Worm (Caenorhabditis elegans) whole organism, late embryonic: ENCODE measurements around the gene C14C6.2.

Experiments used
- C08G9.2 ChIP-seq: sonication (generic microtip); optimal IDR thresholded peaks from 2 replicates; lab custom pipeline; 2016; ENCODE audit warnings: mild to moderate bottlenecking, missing genetic modification characterization, moderate library complexity, missing compliant biosample characterization
- C38D4.7 ChIP-seq: fragments of 200-800 bp; sonication (Bioruptor generic); optimal IDR thresholded peaks from 2 replicates; lab custom pipeline; 2018; ENCODE audit warnings: mild to moderate bottlenecking, missing genetic modification characterization, moderate library complexity, missing compliant biosample characterization
- T23F11.4 ChIP-seq: fragments of 200-800 bp; sonication (Bioruptor generic); optimal IDR thresholded peaks from 2 replicates; lab custom pipeline; 2018; ENCODE audit warnings: mild to moderate bottlenecking, missing genetic modification characterization, missing compliant biosample characterization
- ama-1 ChIP-seq: fragments of 150-350 bp; optimal IDR thresholded peaks from 2 replicates; lab custom pipeline; 2014
- ceh-24 ChIP-seq: sonication (generic microtip); optimal IDR thresholded peaks from 2 replicates; lab custom pipeline; 2016; ENCODE audit warnings: mild to moderate bottlenecking, missing genetic modification characterization, missing compliant biosample characterization
- ceh-31 ChIP-seq: sonication (generic microtip); optimal IDR thresholded peaks from 2 replicates; lab custom pipeline; 2016; ENCODE audit warnings: missing genetic modification characterization, missing compliant biosample characterization
- ceh-34 ChIP-seq: sonication (generic microtip); optimal IDR thresholded peaks from 2 replicates; lab custom pipeline; 2016; ENCODE audit warnings: mild to moderate bottlenecking, missing genetic modification characterization, missing compliant biosample characterization
- ceh-45 ChIP-seq: fragments of 200-800 bp; sonication (Bioruptor generic); IDR thresholded peaks from 2 replicates; pipeline ENCODE4 v1.3.6; 2022; ENCODE audit warnings: missing genetic modification reagents, missing genetic modification characterization, missing compliant biosample characterization
- ceh-6 ChIP-seq: fragments of 200-800 bp; sonication (Bioruptor generic); optimal IDR thresholded peaks from 2 replicates; lab custom pipeline; 2018; ENCODE audit warnings: mild to moderate bottlenecking, missing genetic modification characterization, missing compliant biosample characterization
- ceh-9 ChIP-seq: sonication (generic microtip); optimal IDR thresholded peaks from 2 replicates; lab custom pipeline; 2016; ENCODE audit warnings: mild to moderate bottlenecking, missing genetic modification characterization, inconsistent platforms, missing compliant biosample characterization
- dmd-4 ChIP-seq: sonication (generic microtip); optimal IDR thresholded peaks from 2 replicates; lab custom pipeline; 2016; ENCODE audit warnings: borderline replicate concordance, missing genetic modification characterization, missing compliant biosample characterization
- elt-2 ChIP-seq: sonication (generic microtip); optimal IDR thresholded peaks from 2 replicates; lab custom pipeline; 2016; ENCODE audit warnings: missing genetic modification reagents, missing genetic modification characterization, missing compliant biosample characterization
- ets-4 ChIP-seq: sonication (generic microtip); optimal IDR thresholded peaks from 2 replicates; lab custom pipeline; 2016; ENCODE audit warnings: missing genetic modification characterization, missing compliant biosample characterization
- eyg-1 ChIP-seq: sonication (generic microtip); optimal IDR thresholded peaks from 2 replicates; lab custom pipeline; 2016; ENCODE audit warnings: missing genotype, missing genetic modification characterization, missing compliant biosample characterization
- fkh-6 ChIP-seq: sonication (generic microtip); optimal IDR thresholded peaks from 2 replicates; lab custom pipeline; 2016; ENCODE audit warnings: missing genetic modification characterization, missing compliant biosample characterization
- hlh-15 ChIP-seq: sonication (generic microtip); optimal IDR thresholded peaks from 2 replicates; lab custom pipeline; 2016; ENCODE audit warnings: missing genetic modification characterization, missing compliant biosample characterization
- hlh-6 ChIP-seq: sonication (generic microtip); optimal IDR thresholded peaks from 2 replicates; lab custom pipeline; 2016; ENCODE audit warnings: missing genotype, missing genetic modification characterization, missing compliant biosample characterization
- hlh-8 ChIP-seq: sonication (generic microtip); optimal IDR thresholded peaks from 2 replicates; lab custom pipeline; 2016; ENCODE audit warnings: missing genotype, missing genetic modification characterization, missing compliant biosample characterization
- lin-11 ChIP-seq: fragments of 200-800 bp; sonication (Bioruptor generic); optimal IDR thresholded peaks from 2 replicates; lab custom pipeline; 2018; ENCODE audit warnings: mild to moderate bottlenecking, missing genetic modification characterization, missing compliant biosample characterization
- madf-2 ChIP-seq: sonication (generic microtip); optimal IDR thresholded peaks from 2 replicates; lab custom pipeline; 2017; ENCODE audit warnings: missing genetic modification characterization, missing compliant biosample characterization
- nfya-1 ChIP-seq: sonication (generic microtip); optimal IDR thresholded peaks from 2 replicates; lab custom pipeline; 2017; ENCODE audit warnings: missing genetic modification characterization, mild to moderate bottlenecking, missing compliant biosample characterization, antibody characterized with exemption, moderate library complexity
- nhr-232 ChIP-seq: sonication (generic microtip); optimal IDR thresholded peaks from 2 replicates; lab custom pipeline; 2016; ENCODE audit warnings: missing genetic modification characterization, missing compliant biosample characterization
- odd-2 ChIP-seq: sonication (generic microtip); optimal IDR thresholded peaks from 2 replicates; lab custom pipeline; 2017; ENCODE audit warnings: antibody characterized with exemption, mild to moderate bottlenecking, missing genetic modification characterization, missing compliant biosample characterization
- pag-3 ChIP-seq: sonication (generic microtip); optimal IDR thresholded peaks from 2 replicates; lab custom pipeline; 2016; ENCODE audit warnings: missing compliant biosample characterization, missing genetic modification characterization, borderline replicate concordance
- pax-1 ChIP-seq: fragments of 150-350 bp; optimal IDR thresholded peaks from 2 replicates; lab custom pipeline; 2014; ENCODE audit warnings: missing biosample characterization, missing genetic modification characterization
- pha-2 ChIP-seq: sonication (generic microtip); optimal IDR thresholded peaks from 2 replicates; lab custom pipeline; 2017; ENCODE audit warnings: mild to moderate bottlenecking, missing genetic modification characterization, missing compliant biosample characterization
- pha-4 ChIP-seq: fragments of 150-350 bp; optimal IDR thresholded peaks from 2 replicates; lab custom pipeline; 2018; ENCODE audit warnings: missing biosample characterization, missing genetic modification reagents, missing genetic modification characterization
- pqm-1 ChIP-seq: sonication (generic microtip); optimal IDR thresholded peaks from 2 replicates; lab custom pipeline; 2016; ENCODE audit warnings: missing genetic modification characterization, missing compliant biosample characterization
- pros-1 ChIP-seq: fragments of 150-350 bp; optimal IDR thresholded peaks from 2 replicates; lab custom pipeline; 2014; ENCODE audit warnings: missing biosample characterization, missing genetic modification reagents, missing genetic modification characterization
- sox-4 ChIP-seq: sonication (generic microtip); optimal IDR thresholded peaks from 2 replicates; lab custom pipeline; 2017; ENCODE audit warnings: mild to moderate bottlenecking, missing genetic modification characterization, inconsistent platforms, missing compliant biosample characterization
- tbx-2 ChIP-seq: sonication (generic microtip); optimal IDR thresholded peaks from 2 replicates; lab custom pipeline; 2016; ENCODE audit warnings: missing genetic modification characterization, missing compliant biosample characterization
- unc-3 ChIP-seq, 2 experiments: fragments of 200-800 bp in 1 of 2; sonication (Bioruptor generic) in 1 of 2; sonication (generic microtip) in 1 of 2; conservative IDR thresholded peaks in 1 of 2; optimal IDR thresholded peaks in 1 of 2; 2 replicates each; pipeline versions ENCODE4 v1.3.6 to Lab custom; 2016 to 2022; ENCODE audit warnings: missing compliant biosample characterization in 2 of 2, missing genetic modification characterization in 2 of 2, missing genetic modification reagents in 1 of 2
- unc-55 ChIP-seq: sonication (generic microtip); optimal IDR thresholded peaks from 2 replicates; lab custom pipeline; 2017; ENCODE audit warnings: missing biosample characterization, missing genetic modification reagents, missing genetic modification characterization
- unc-86 ChIP-seq: sonication (generic microtip); optimal IDR thresholded peaks from 2 replicates; lab custom pipeline; 2016; ENCODE audit warnings: missing genetic modification characterization, missing compliant biosample characterization

Gene C14C6.2

ce11 chrV:532046-532445, 30.9 kb upstream of the C14C6.2 start, which contains the start of gene nhr-58:
Gene nhr-58, plus strand, starts transcription at chrV:532259.
- TF ChIP-seq lin-11, result no peak
- no peak for TF ChIP-seq ets-4 (tag; lab: Kevin White, UChicago)
- peak; percentile 21 for TF ChIP-seq pax-1 (tag; lab: Kevin White, UChicago)
- TF ChIP-seq hlh-8 (tag; lab: Kevin White, UChicago), result no peak
- TF ChIP-seq ceh-34 (tag; lab: Kevin White, UChicago), result no peak
- TF ChIP-seq C08G9.2, result no peak
- TF ChIP-seq eyg-1 (tag; lab: Kevin White, UChicago), result no peak
- TF ChIP-seq unc-55, result peak; percentile 67
- TF ChIP-seq sox-4 (tag; lab: Kevin White, UChicago), result no peak
- TF ChIP-seq fkh-6, result no peak
- peak; percentile 38 for TF ChIP-seq ceh-31 (tag; lab: Kevin White, UChicago)
- no peak for TF ChIP-seq pha-2 (tag; lab: Kevin White, UChicago)
- peak; percentile 34 for TF ChIP-seq nfya-1
- TF ChIP-seq hlh-15, result no peak
- peak; percentile 72 for TF ChIP-seq elt-2 (tag; lab: Kevin White, UChicago)
- peak; percentile 38 for TF ChIP-seq tbx-2 (tag; lab: Kevin White, UChicago)
- TF ChIP-seq, all 69 proteins: peak for 6

ce11 chrV:534176-534575, 28.8 kb upstream of the C14C6.2 start, which contains the start of gene nhr-132:
Gene nhr-132, plus strand, starts transcription at chrV:534446.
- TF ChIP-seq nfya-1 (peak; percentile 14), madf-2 (tag; lab: Kevin White, UChicago) (no peak), pqm-1 (tag; lab: Kevin White, UChicago) (no peak), elt-2 (tag; lab: Kevin White, UChicago) (peak; percentile 21), unc-86 (tag; lab: Kevin White, UChicago) (no peak), ama-1 (no peak), pha-4 (tag; lab: Kevin White, UChicago) (no peak), ceh-6 (GFP tag; lab: Kevin White, UChicago) (no peak), ceh-45 (no peak)
- TF ChIP-seq, all 69 proteins: peak for 2

DNA sequence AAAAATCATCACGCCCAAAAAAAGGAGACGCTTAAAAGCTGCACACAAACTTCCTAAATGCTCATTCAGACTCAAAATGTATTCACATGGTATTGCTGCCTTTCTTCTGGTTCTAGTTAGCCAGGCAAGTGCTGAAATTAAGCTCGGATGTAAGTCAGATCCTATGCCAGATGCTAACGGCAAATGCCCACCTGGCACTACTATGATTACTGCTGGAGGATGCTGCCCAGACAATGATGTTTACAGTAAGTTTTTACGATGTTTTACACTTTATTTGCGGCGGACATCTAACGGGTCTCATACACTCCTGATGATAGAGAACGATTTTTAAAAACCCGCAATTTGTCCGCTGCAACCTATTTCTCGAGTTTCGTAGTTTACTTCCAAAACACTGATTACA, 26.4 kb upstream of the C14C6.2 start, which contains the start of gene C14C6.5:
Gene C14C6.5, plus strand, starts transcription at position 58 of the 400 bp plus-strand sequence.
- no peak for TF ChIP-seq pax-1 (tag; lab: Kevin White, UChicago)
- no peak for TF ChIP-seq ceh-9 (tag; lab: Kevin White, UChicago)
- TF ChIP-seq ceh-24 (tag; lab: Kevin White, UChicago), result no peak
- TF ChIP-seq dmd-4 (tag; lab: Kevin White, UChicago), result no peak
- TF ChIP-seq sox-4 (tag; lab: Kevin White, UChicago), result no peak
- no peak for TF ChIP-seq pros-1 (tag; lab: Kevin White, UChicago)
- TF ChIP-seq nhr-232, result no peak
- no peak for TF ChIP-seq unc-3 (GFP tag; conservative IDR thresholded peaks at IDR 0.05; lab: Robert Waterston, UW)
- TF ChIP-seq unc-3 (tag; optimal IDR thresholded peaks at IDR 0.05; lab: Kevin White, UChicago), result no peak
- TF ChIP-seq, all 69 proteins: peak for 0

DNA sequence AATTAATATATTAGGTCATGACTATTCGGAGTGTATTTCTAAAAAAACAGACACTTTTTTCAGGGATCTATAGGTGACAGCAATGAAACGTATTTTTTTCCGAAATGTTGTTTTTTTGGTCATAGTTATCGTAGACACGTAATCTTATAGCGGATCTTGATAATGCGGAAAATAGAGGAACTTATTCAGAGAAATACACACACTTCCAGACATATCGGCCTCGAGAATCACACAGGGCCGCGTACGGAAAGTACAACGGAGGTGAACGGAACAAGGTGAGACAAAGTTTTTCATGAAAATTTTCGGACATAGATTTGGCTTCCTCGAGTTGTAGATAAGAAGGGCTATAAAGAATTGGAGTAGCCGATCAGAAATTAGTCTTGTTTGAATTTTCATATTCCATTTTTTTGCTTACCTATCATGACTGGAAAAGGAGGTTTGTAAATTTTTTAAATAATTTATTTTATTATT, 23.9 kb upstream of the C14C6.2 start, which contains the start of gene nhr-155:
Gene nhr-155, plus strand, starts transcription at position 421 of the 471 bp plus-strand sequence.
- TF ChIP-seq pha-2 (tag; lab: Kevin White, UChicago) (no peak), pag-3 (tag; lab: Kevin White, UChicago) (no peak), tbx-2 (tag; lab: Kevin White, UChicago) (no peak), T23F11.4 (GFP tag; lab: Kevin White, UChicago) (no peak), odd-2 (no peak), C38D4.7 (no peak), pros-1 (tag; lab: Kevin White, UChicago) (no peak), hlh-6 (tag; lab: Kevin White, UChicago) (no peak)
